Worm (Caenorhabditis elegans) whole organism, L2 larva: Measurements from ENCODE around the gene Y60A3A.25.

Experiments used
- Y55F3AM.14 ChIP-seq: fragments of 200-800 bp; sonication (Bioruptor generic); optimal IDR thresholded peaks from 2 replicates; lab custom pipeline; 2018; ENCODE audit warnings: mild to moderate bottlenecking, missing genetic modification characterization, missing compliant biosample characterization
- dmd-4 ChIP-seq: sonication (generic microtip); optimal IDR thresholded peaks from 2 replicates; lab custom pipeline; 2017; ENCODE audit warnings: missing biosample characterization, missing genetic modification characterization
- egl-27 ChIP-seq: sonication (generic microtip); optimal IDR thresholded peaks from 3 replicates; lab custom pipeline; 2017; ENCODE audit warnings: missing biosample characterization, missing genetic modification reagents, missing genetic modification characterization
- lin-39 ChIP-seq: fragments of 150-350 bp; optimal IDR thresholded peaks from 2 replicates; lab custom pipeline; 2014; ENCODE audit warnings: missing biosample characterization, missing genetic modification reagents, missing genetic modification characterization
- snpc-4 ChIP-seq: fragments of 150-350 bp; optimal IDR thresholded peaks from 2 replicates; lab custom pipeline; 2014; ENCODE audit warnings: missing biosample characterization, missing genetic modification characterization

DNA sequence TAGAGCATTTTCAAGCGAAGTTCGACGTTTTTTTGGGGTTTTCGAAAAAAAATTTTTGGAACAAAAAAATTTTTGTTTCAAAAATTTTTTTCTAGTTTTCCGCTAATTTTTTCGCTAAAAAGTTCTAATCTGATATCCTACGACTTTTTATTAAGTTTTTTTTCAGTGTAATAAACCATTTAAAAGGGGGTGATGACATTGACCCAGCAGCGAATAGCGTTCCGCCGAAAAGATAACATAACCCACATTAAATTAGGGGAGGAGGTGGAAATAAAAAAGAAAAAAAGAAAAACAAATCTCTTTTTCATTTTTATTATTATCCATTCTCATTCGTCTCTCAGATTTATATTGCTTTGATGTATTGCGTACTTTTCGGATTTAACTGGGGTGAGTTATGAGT is 13.5 kb upstream of the Y60A3A.25 start, which contains the start of gene Y60A3A.23:
- TF ChIP-seq egl-27 (tag; lab: Kevin White, UChicago) (no peak), snpc-4 (tag; lab: Kevin White, UChicago) (no peak), lin-39 (tag; lab: Kevin White, UChicago) (no peak), Y55F3AM.14 (GFP tag; lab: Kevin White, UChicago) (no peak), dmd-4 (no peak)
